Worm (Caenorhabditis elegans): ENCODE data around the gene jmjd-3.2.

- TF ChIP-seq madf-3 (GFP tag; IDR thresholded peaks at IDR 0.05) (no peak), nfyb-1 (GFP tag; IDR thresholded peaks at IDR 0.05) (no peak), C17E4.6 (GFP tag; IDR thresholded peaks at IDR 0.05) (no peak), Y56A3A.18 (GFP tag; IDR thresholded peaks at IDR 0.05) (no peak), zim-3 (tag; optimal IDR thresholded peaks at IDR 0.05) (no peak), ama-1 (optimal IDR thresholded peaks at IDR 0.05) (no peak), ama-1 (GFP tag; optimal IDR thresholded peaks at IDR 0.05) (no peak), somi-1 (GFP tag; optimal IDR thresholded peaks at IDR 0.05) (no peak), snpc-4 (GFP tag; optimal IDR thresholded peaks at IDR 0.05) (no peak), snpc-4 (tag; optimal IDR thresholded peaks at IDR 0.05) (peak in 3 of 4 experiments; percentile 40 to 89 (median 88)), akir-1 (GFP tag; optimal IDR thresholded peaks at IDR 0.05) (no peak), unc-62 (GFP tag; optimal IDR thresholded peaks at IDR 0.05) (no peak)
Observed at ce11 chrX:14424186-14424585, 23.8 kb upstream of the jmjd-3.2 start.
